Worm (Caenorhabditis elegans) whole organism, young adult: ENCODE measurements around the gene hpo-33.

ENCODE experiments used
- F52B5.7 ChIP-seq: sonication (generic microtip); optimal IDR thresholded peaks from 2 replicates; lab custom pipeline; 2016; ENCODE audit warnings: mild to moderate bottlenecking, missing genetic modification characterization, missing compliant biosample characterization
- madf-3 ChIP-seq: fragments of 200-800 bp; sonication (Bioruptor generic); IDR thresholded peaks from 2 replicates; pipeline ENCODE4 v1.3.6; 2022; ENCODE audit warnings: missing genetic modification reagents, missing genetic modification characterization, missing compliant biosample characterization
- madf-6 ChIP-seq: fragments of 200-800 bp; sonication (Bioruptor generic); IDR thresholded peaks from 2 replicates; pipeline ENCODE4 v1.3.6; 2022; ENCODE audit warnings: missing genetic modification reagents, missing genetic modification characterization, missing compliant biosample characterization
- pha-4 ChIP-seq: fragments of 150-350 bp; sonication (generic microtip); optimal IDR thresholded peaks from 2 replicates; lab custom pipeline; 2014; ENCODE audit warnings: missing biosample characterization, missing genetic modification reagents, missing genetic modification characterization
- tlf-1 ChIP-seq: fragments of 200-800 bp; sonication (Bioruptor generic); optimal IDR thresholded peaks from 2 replicates; lab custom pipeline; 2018; ENCODE audit warnings: mild to moderate bottlenecking, missing genetic modification characterization, missing compliant biosample characterization

DNA sequence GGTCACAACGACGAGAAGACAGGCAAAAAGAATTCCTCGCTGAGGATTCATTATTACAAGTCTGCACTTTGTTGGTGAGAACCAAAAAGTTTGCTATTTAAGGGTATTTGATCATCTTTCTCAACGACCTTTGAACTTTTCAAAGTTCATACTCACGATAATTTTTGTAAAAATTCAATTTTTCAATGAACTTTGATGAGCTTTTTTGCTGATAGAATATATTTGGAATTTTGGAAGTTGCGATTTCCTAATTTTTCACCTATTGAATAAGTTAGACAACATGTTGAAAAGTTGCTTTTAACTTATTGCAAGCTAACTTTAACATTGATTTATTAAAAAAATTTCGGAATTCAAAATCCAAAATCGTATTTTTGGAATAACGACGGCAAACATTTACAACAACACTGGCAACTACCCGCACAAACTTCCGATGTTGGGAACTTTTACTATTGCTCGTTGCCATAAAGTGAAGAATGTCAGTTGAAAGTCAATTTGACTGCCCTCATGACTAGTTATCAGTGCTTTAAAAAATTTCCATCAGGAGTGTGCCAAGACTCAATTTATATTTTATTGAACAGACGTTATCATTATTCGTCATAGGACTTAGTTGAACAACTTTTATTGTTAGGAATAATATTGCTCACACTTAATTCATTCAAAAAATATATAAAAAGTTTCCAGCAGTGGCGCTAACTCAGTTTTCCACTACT, 19.6 kb upstream of the hpo-33 start, which contains the start of the genes F49H6.8 and F49H6.5:
- TF ChIP-seq F52B5.7 (tag; lab: Kevin White, UChicago) (no peak), tlf-1 (GFP tag; lab: Kevin White, UChicago) (no peak), madf-3 (GFP tag; lab: Robert Waterston, UW) (no peak), madf-6 (no peak), pha-4 (tag; lab: Kevin White, UChicago) (no peak)
